Fruit fly (Drosophila melanogaster): Measurements from ENCODE around the gene elm.

Gene elm

DNA sequence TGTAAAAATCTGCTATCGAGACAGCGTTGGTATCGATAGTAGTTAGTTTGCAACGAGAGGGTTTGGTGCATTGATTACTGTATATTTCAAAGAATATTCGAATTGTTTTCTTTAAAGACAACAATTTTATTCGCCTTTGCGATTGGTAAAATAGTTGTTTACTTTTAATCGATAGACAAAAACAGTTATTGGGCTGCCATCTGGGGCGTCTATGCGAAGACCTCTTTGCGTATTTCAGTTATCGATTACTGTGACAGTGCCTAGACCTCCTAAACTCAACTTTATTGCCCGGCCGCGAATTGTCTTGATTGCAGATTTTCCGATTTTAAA lies 41.6 kb downstream of the elm start, which contains the start of gene Atu (continued):
- TF ChIP-seq CG3847 (GFP tag; IDR thresholded peaks at IDR 0.05): peak; percentile 62
- no peak for TF ChIP-seq sc (optimal IDR thresholded peaks at IDR 0.05)
- TF ChIP-seq sc (GFP tag; optimal IDR thresholded peaks at IDR 0.05): no peak
- peak; percentile 91 for TF ChIP-seq Opbp (GFP tag; IDR thresholded peaks at IDR 0.05; ENCODE audit: partially characterized antibody)
- no peak for TF ChIP-seq slp2 (GFP tag; optimal IDR thresholded peaks at IDR 0.05)
- TF ChIP-seq corto (GFP tag; optimal IDR thresholded peaks at IDR 0.05): no peak
- no peak for TF ChIP-seq wor (GFP tag; IDR thresholded peaks at IDR 0.05)
- TF ChIP-seq Oli (tag; optimal IDR thresholded peaks at IDR 0.05): no peak
- TF ChIP-seq ttk (GFP tag; IDR thresholded peaks at IDR 0.05): no peak
- TF ChIP-seq exex (tag; optimal IDR thresholded peaks at IDR 0.05): no peak
- TF ChIP-seq CG14441 (GFP tag; IDR thresholded peaks at IDR 0.05): no peak
- no peak for TF ChIP-seq dan (GFP tag; IDR thresholded peaks at IDR 0.05)
- TF ChIP-seq ac (GFP tag; optimal IDR thresholded peaks at IDR 0.05): no peak
- no peak for TF ChIP-seq Trl (optimal IDR thresholded peaks at IDR 0.05)
- peak; percentile 34 for TF ChIP-seq Trl (GFP tag; optimal IDR thresholded peaks at IDR 0.05)
- peak; percentile 80 for TF ChIP-seq CG3995 (GFP tag; optimal IDR thresholded peaks at IDR 0.05)
- peak; percentile 39 for TF ChIP-seq chn (GFP tag; optimal IDR thresholded peaks at IDR 0.05)
- TF ChIP-seq fd64A (GFP tag; optimal IDR thresholded peaks at IDR 0.05): no peak
- TF ChIP-seq Elba2 (GFP tag; optimal IDR thresholded peaks at IDR 0.05): no peak
- TF ChIP-seq tio (GFP tag; optimal IDR thresholded peaks at IDR 0.05): no peak
- TF ChIP-seq CG12236 (GFP tag; optimal IDR thresholded peaks at IDR 0.05): no peak
- no peak for TF ChIP-seq CG32532 (GFP tag; IDR thresholded peaks at IDR 0.05)
- TF ChIP-seq Hmr (GFP tag; optimal IDR thresholded peaks at IDR 0.05): peak; percentile 46
- no peak for TF ChIP-seq abd-A (tag; optimal IDR thresholded peaks at IDR 0.05)
- TF ChIP-seq Ets65A (GFP tag): no peak
- TF ChIP-seq eve (GFP tag; optimal IDR thresholded peaks at IDR 0.05): no peak
- TF ChIP-seq CG1529 (GFP tag; optimal IDR thresholded peaks at IDR 0.05): no peak
- no peak for TF ChIP-seq CG11696 (GFP tag; IDR thresholded peaks at IDR 0.05)
- TF ChIP-seq Bdp1 (GFP tag; optimal IDR thresholded peaks at IDR 0.05): no peak
- no peak for TF ChIP-seq cad (GFP tag; optimal IDR thresholded peaks at IDR 0.05)
- TF ChIP-seq PHDP (tag; optimal IDR thresholded peaks at IDR 0.05): no peak
- TF ChIP-seq ken (GFP tag; IDR thresholded peaks at IDR 0.05): no peak
- no peak for TF ChIP-seq Atf3 (GFP tag; optimal IDR thresholded peaks at IDR 0.05)
- no peak for TF ChIP-seq CG6813 (GFP tag; optimal IDR thresholded peaks at IDR 0.05)
- TF ChIP-seq bsh (GFP tag; optimal IDR thresholded peaks at IDR 0.05): peak in 1 of 2 experiments; percentile 1
- TF ChIP-seq CG12155 (GFP tag; optimal IDR thresholded peaks at IDR 0.05): peak; percentile 72
- peak; percentile 94 for TF ChIP-seq unc-4 (GFP tag; IDR thresholded peaks at IDR 0.05; ENCODE audit: partially characterized antibody)
- peak; percentile 70 for TF ChIP-seq CG14710 (tag; optimal IDR thresholded peaks at IDR 0.05)
- TF ChIP-seq ara (GFP tag; IDR thresholded peaks at IDR 0.05): no peak
- TF ChIP-seq otp (GFP tag; IDR thresholded peaks at IDR 0.05): no peak
- no peak for TF ChIP-seq D (optimal IDR thresholded peaks at IDR 0.05)
- TF ChIP-seq D (GFP tag; optimal IDR thresholded peaks at IDR 0.05): no peak
- no peak for TF ChIP-seq vvl (GFP tag; IDR thresholded peaks at IDR 0.05)
- TF ChIP-seq da (GFP tag; optimal IDR thresholded peaks at IDR 0.05): no peak
- TF ChIP-seq Antp (GFP tag; optimal IDR thresholded peaks at IDR 0.05): peak; percentile 47
- TF ChIP-seq CG12299 (tag; optimal IDR thresholded peaks at IDR 0.05): no peak
- TF ChIP-seq CG8359 (GFP tag; optimal IDR thresholded peaks at IDR 0.05; ENCODE audit: borderline replicate concordance): no peak
- TF ChIP-seq CG1832 (GFP tag; optimal IDR thresholded peaks at IDR 0.05): no peak
- TF ChIP-seq CG10267 (tag; optimal IDR thresholded peaks at IDR 0.05): peak; percentile 61
- no peak for TF ChIP-seq Side (GFP tag; optimal IDR thresholded peaks at IDR 0.05)
- TF ChIP-seq stwl (tag; optimal IDR thresholded peaks at IDR 0.05): peak; percentile 60
- no peak for TF ChIP-seq CG17568 (GFP tag; optimal IDR thresholded peaks at IDR 0.05)
- no peak for TF ChIP-seq gem (tag; optimal IDR thresholded peaks at IDR 0.05)
- no peak for TF ChIP-seq Adf1 (GFP tag; IDR thresholded peaks at IDR 0.05)

Measured in whole organism, embryonic.